In genomic region chr2L:479483-480195, dm6 we compare ENCODE assay signal across 1 fruit fly cellular context.
TF ChIP-seq lines count a peak whose summit lies in the region.

Gene cbt (minus strand): TSS chr2L:479688.

TF ChIP-seq in whole organism, embryonic, 481 proteins besides CTCF, POLR2A, EP300 and RAD21 (continued from another document and continues in another):
- TF ChIP-seq CG11695 (GFP tag; IDR thresholded peaks at IDR 0.05; lab: Robert Waterston, UW) (no peak), pum (GFP tag; optimal IDR thresholded peaks at IDR 0.05; lab: Kevin White, UChicago) (peak; percentile 98), fd96Cb (tag; optimal IDR thresholded peaks at IDR 0.05; lab: Kevin White, UChicago) (peak; percentile 97), E2f1 (GFP tag; IDR thresholded peaks at IDR 0.05; lab: Robert Waterston, UW) (no peak), eve (GFP tag; optimal IDR thresholded peaks at IDR 0.05; lab: Kevin White, UChicago) (peak; percentile 64 to 98), CG10979 (tag; optimal IDR thresholded peaks at IDR 0.05; lab: Kevin White, UChicago) (peak; percentile 97), CG8359 (GFP tag; optimal IDR thresholded peaks at IDR 0.05; lab: Kevin White, UChicago; ENCODE audit: borderline replicate concordance) (peak; percentile 89), dimm (GFP tag; IDR thresholded peaks at IDR 0.05; lab: Robert Waterston, UW) (no peak), NC2α (GFP tag; optimal IDR thresholded peaks at IDR 0.05; lab: Kevin White, UChicago) (peak; percentile 93), CG6689 (GFP tag; IDR thresholded peaks at IDR 0.05; lab: Robert Waterston, UW) (no peak), emc (GFP tag; optimal IDR thresholded peaks at IDR 0.05; lab: Kevin White, UChicago) (peak; percentile 93), repo (GFP tag; optimal IDR thresholded peaks at IDR 0.05; lab: Kevin White, UChicago) (peak; percentile 98), ATbp (GFP tag; optimal IDR thresholded peaks at IDR 0.05; lab: Kevin White, UChicago) (peak; percentile 97), exex (tag; optimal IDR thresholded peaks at IDR 0.05; lab: Kevin White, UChicago) (peak; percentile 89), CG17361 (GFP tag; IDR thresholded peaks at IDR 0.05; lab: Robert Waterston, UW) (no peak), Trl (optimal IDR thresholded peaks at IDR 0.05; lab: Kevin White, UChicago) (peak; percentile 78 to 92), Trl (GFP tag; optimal IDR thresholded peaks at IDR 0.05; lab: Kevin White, UChicago) (peak; percentile 98), seq (GFP tag; IDR thresholded peaks at IDR 0.05; lab: Robert Waterston, UW) (no peak), Xbp1 (GFP tag; optimal IDR thresholded peaks at IDR 0.05; lab: Kevin White, UChicago) (peak; percentile 98), bcd (GFP tag; optimal IDR thresholded peaks at IDR 0.05; lab: Kevin White, UChicago) (peak; percentile 97), ap (GFP tag; IDR thresholded peaks at IDR 0.05; lab: Robert Waterston, UW) (no peak), Myb (GFP tag; optimal IDR thresholded peaks at IDR 0.05; lab: Kevin White, UChicago) (peak; percentile 92), Rx (GFP tag; IDR thresholded peaks at IDR 0.05; lab: Robert Waterston, UW) (no peak), usp (GFP tag; optimal IDR thresholded peaks at IDR 0.05; lab: Kevin White, UChicago) (no peak), HHEX (GFP tag; optimal IDR thresholded peaks at IDR 0.05; lab: Kevin White, UChicago) (peak; percentile 98), CG6254 (GFP tag; optimal IDR thresholded peaks at IDR 0.05; lab: Kevin White, UChicago) (peak; percentile 94), Fer1 (GFP tag; optimal IDR thresholded peaks at IDR 0.05; lab: Kevin White, UChicago) (peak; percentile 99), CG17912 (GFP tag; optimal IDR thresholded peaks at IDR 0.05; lab: Kevin White, UChicago) (peak; percentile 87), CG31388 (GFP tag; optimal IDR thresholded peaks at IDR 0.05; lab: Kevin White, UChicago) (peak; percentile 84), CG7271 (tag; optimal IDR thresholded peaks at IDR 0.05; lab: Kevin White, UChicago) (peak; percentile 66), CG7745 (tag; optimal IDR thresholded peaks at IDR 0.05; lab: Kevin White, UChicago) (peak; percentile 57), Side (GFP tag; optimal IDR thresholded peaks at IDR 0.05; lab: Kevin White, UChicago) (peak; percentile 98), Usf (GFP tag; optimal IDR thresholded peaks at IDR 0.05; lab: Kevin White, UChicago) (peak; percentile 93), CG7987 (GFP tag; optimal IDR thresholded peaks at IDR 0.05; lab: Kevin White, UChicago) (peak; percentile 80), fu2 (GFP tag; optimal IDR thresholded peaks at IDR 0.05; lab: Kevin White, UChicago) (peak; percentile 97), Bteb2 (GFP tag; optimal IDR thresholded peaks at IDR 0.05; lab: Kevin White, UChicago) (peak; percentile 96), MTF-1 (GFP tag; optimal IDR thresholded peaks at IDR 0.05; lab: Kevin White, UChicago; ENCODE audit: borderline replicate concordance) (peak; percentile 88), CG10274 (GFP tag; optimal IDR thresholded peaks at IDR 0.05; lab: Kevin White, UChicago) (peak; percentile 94), CG3281 (GFP tag; optimal IDR thresholded peaks at IDR 0.05; lab: Kevin White, UChicago) (peak; percentile 97), CG14014 (GFP tag; IDR thresholded peaks at IDR 0.05; lab: Robert Waterston, UW) (no peak), CG7556 (GFP tag; optimal IDR thresholded peaks at IDR 0.05; lab: Kevin White, UChicago) (peak; percentile 98), hb (GFP tag; IDR thresholded peaks at IDR 0.05; lab: Robert Waterston, UW; ENCODE audit: partially characterized antibody) (no peak), CG16813 (GFP tag; IDR thresholded peaks at IDR 0.05; lab: Robert Waterston, UW; ENCODE audit: partially characterized antibody) (no peak), CG18599 (GFP tag; optimal IDR thresholded peaks at IDR 0.05; lab: Kevin White, UChicago) (peak; percentile 99), CG15011 (GFP tag; optimal IDR thresholded peaks at IDR 0.05; lab: Kevin White, UChicago) (peak; percentile 95), CG15601 (tag; optimal IDR thresholded peaks at IDR 0.05; lab: Kevin White, UChicago) (peak; percentile 94), CG16863 (GFP tag; optimal IDR thresholded peaks at IDR 0.05; lab: Kevin White, UChicago) (peak; percentile 98), fd102C (GFP tag; optimal IDR thresholded peaks at IDR 0.05; lab: Kevin White, UChicago) (peak; percentile 80), Vsx1 (GFP tag; optimal IDR thresholded peaks at IDR 0.05; lab: Kevin White, UChicago) (peak; percentile 89), nmo (GFP tag; optimal IDR thresholded peaks at IDR 0.05; lab: Kevin White, UChicago) (peak; percentile 97), tx (GFP tag; optimal IDR thresholded peaks at IDR 0.05; lab: Kevin White, UChicago) (peak; percentile 97), CG12942 (GFP tag; optimal IDR thresholded peaks at IDR 0.05; lab: Kevin White, UChicago) (peak; percentile 96), CG11723 (GFP tag; optimal IDR thresholded peaks at IDR 0.05; lab: Kevin White, UChicago) (peak; percentile 95), phol (tag; optimal IDR thresholded peaks at IDR 0.05; lab: Kevin White, UChicago) (peak; percentile 96), knrl (GFP tag; IDR thresholded peaks at IDR 0.05; lab: Robert Waterston, UW; ENCODE audit: partially characterized antibody) (no peak), CG13894 (tag; optimal IDR thresholded peaks at IDR 0.05; lab: Kevin White, UChicago) (peak; percentile 96), Ravus (GFP tag; IDR thresholded peaks at IDR 0.05; lab: Robert Waterston, UW) (no peak), CG18476 (GFP tag; optimal IDR thresholded peaks at IDR 0.05; lab: Kevin White, UChicago) (peak; percentile 95), CG3726 (GFP tag; IDR thresholded peaks at IDR 0.05; lab: Robert Waterston, UW) (no peak), salm (tag; optimal IDR thresholded peaks at IDR 0.05; lab: Kevin White, UChicago) (peak; percentile 95), CG8765 (GFP tag; IDR thresholded peaks at IDR 0.05; lab: Robert Waterston, UW) (no peak), chn (GFP tag; optimal IDR thresholded peaks at IDR 0.05; lab: Kevin White, UChicago) (peak; percentile 97), HmgZ (tag; optimal IDR thresholded peaks at IDR 0.05; lab: Kevin White, UChicago) (peak; percentile 98), CG11398 (GFP tag; optimal IDR thresholded peaks at IDR 0.05; lab: Kevin White, UChicago) (peak; percentile 98), Pdp1 (GFP tag; optimal IDR thresholded peaks at IDR 0.05; lab: Kevin White, UChicago) (peak; percentile 96 to 98), unpg (GFP tag; optimal IDR thresholded peaks at IDR 0.05; lab: Kevin White, UChicago) (peak; percentile 98), mirr (GFP tag; optimal IDR thresholded peaks at IDR 0.05; lab: Kevin White, UChicago) (peak; percentile 94), CG11247 (GFP tag; IDR thresholded peaks at IDR 0.05; lab: Robert Waterston, UW) (no peak), Hmx (GFP tag; optimal IDR thresholded peaks at IDR 0.05; lab: Kevin White, UChicago) (peak; percentile 84), lov (optimal IDR thresholded peaks at IDR 0.05; lab: Kevin White, UChicago) (no peak), lov (GFP tag; IDR thresholded peaks at IDR 0.05; lab: Robert Waterston, UW) (no peak), Taf1 (GFP tag; IDR thresholded peaks at IDR 0.05; lab: Robert Waterston, UW) (no peak), CG8290 (GFP tag; optimal IDR thresholded peaks at IDR 0.05; lab: Kevin White, UChicago) (peak; percentile 96), CG8290 (tag; optimal IDR thresholded peaks at IDR 0.05; lab: Kevin White, UChicago) (peak; percentile 69 to 99), Drgx (GFP tag; IDR thresholded peaks at IDR 0.05; lab: Robert Waterston, UW) (no peak), CG3065 (GFP tag; optimal IDR thresholded peaks at IDR 0.05; lab: Kevin White, UChicago) (peak; percentile 94), gcm (GFP tag; optimal IDR thresholded peaks at IDR 0.05; lab: Kevin White, UChicago) (peak; percentile 98), tin (GFP tag; optimal IDR thresholded peaks at IDR 0.05; lab: Kevin White, UChicago) (peak; percentile 97), fd3F (GFP tag; optimal IDR thresholded peaks at IDR 0.05; lab: Kevin White, UChicago) (peak; percentile 94), Ssrp (tag; optimal IDR thresholded peaks at IDR 0.05; lab: Kevin White, UChicago) (peak; percentile 94), Oli (tag; optimal IDR thresholded peaks at IDR 0.05; lab: Kevin White, UChicago) (peak; percentile 98), Hand (GFP tag; optimal IDR thresholded peaks at IDR 0.05; lab: Kevin White, UChicago) (peak; percentile 98), dmrt11E (tag; optimal IDR thresholded peaks at IDR 0.05; lab: Kevin White, UChicago) (peak; percentile 96), CG3995 (GFP tag; optimal IDR thresholded peaks at IDR 0.05; lab: Kevin White, UChicago) (peak; percentile 75), CG31224 (GFP tag; IDR thresholded peaks at IDR 0.05; lab: Robert Waterston, UW) (no peak), eyg (GFP tag; optimal IDR thresholded peaks at IDR 0.05; lab: Kevin White, UChicago) (peak; percentile 97), Max (GFP tag; optimal IDR thresholded peaks at IDR 0.05; lab: Kevin White, UChicago) (peak; percentile 96), CG7357 (GFP tag; IDR thresholded peaks at IDR 0.05; lab: Robert Waterston, UW) (peak; percentile 89), D (optimal IDR thresholded peaks at IDR 0.05; lab: Kevin White, UChicago) (no peak), D (GFP tag; optimal IDR thresholded peaks at IDR 0.05; lab: Kevin White, UChicago) (peak; percentile 96), Dek (tag; optimal IDR thresholded peaks at IDR 0.05; lab: Kevin White, UChicago) (peak; percentile 98), CG3407 (GFP tag; optimal IDR thresholded peaks at IDR 0.05; lab: Kevin White, UChicago) (peak; percentile 95), CG3847 (GFP tag; IDR thresholded peaks at IDR 0.05; lab: Robert Waterston, UW) (no peak), odd (GFP tag; optimal IDR thresholded peaks at IDR 0.05; lab: Kevin White, UChicago) (peak; percentile 96), Nf-YB (GFP tag; optimal IDR thresholded peaks at IDR 0.05; lab: Kevin White, UChicago) (peak; percentile 87), gfzf (GFP tag; optimal IDR thresholded peaks at IDR 0.05; lab: Kevin White, UChicago) (peak; percentile 11), ERR (GFP tag; optimal IDR thresholded peaks at IDR 0.05; lab: Kevin White, UChicago) (peak; percentile 98), CG6272 (GFP tag; IDR thresholded peaks at IDR 0.05; lab: Robert Waterston, UW) (peak; percentile 95), CG2116 (GFP tag; optimal IDR thresholded peaks at IDR 0.05; lab: Kevin White, UChicago) (peak; percentile 77), CG11093 (GFP tag; IDR thresholded peaks at IDR 0.05; lab: Robert Waterston, UW) (peak; percentile 95), YL-1 (GFP tag; optimal IDR thresholded peaks at IDR 0.05; lab: Kevin White, UChicago) (peak; percentile 75), CG1024 (GFP tag; IDR thresholded peaks at IDR 0.05; lab: Robert Waterston, UW) (no peak), Dfd (GFP tag; optimal IDR thresholded peaks at IDR 0.05; lab: Kevin White, UChicago) (peak in 1 of 2 experiments; percentile 66), CG7839 (tag; optimal IDR thresholded peaks at IDR 0.05; lab: Kevin White, UChicago) (peak; percentile 98), CG31365 (tag; optimal IDR thresholded peaks at IDR 0.05; lab: Kevin White, UChicago) (peak; percentile 91), CG30403 (GFP tag; optimal IDR thresholded peaks at IDR 0.05; lab: Kevin White, UChicago) (peak; percentile 98), Nf-YC (tag; optimal IDR thresholded peaks at IDR 0.05; lab: Kevin White, UChicago) (peak; percentile 92), pfk (GFP tag; optimal IDR thresholded peaks at IDR 0.05; lab: Kevin White, UChicago) (peak; percentile 45), Dp (GFP tag; optimal IDR thresholded peaks at IDR 0.05; lab: Kevin White, UChicago) (peak; percentile 17), CG9609 (GFP tag; optimal IDR thresholded peaks at IDR 0.05; lab: Kevin White, UChicago) (peak; percentile 98), sug (tag; optimal IDR thresholded peaks at IDR 0.05; lab: Kevin White, UChicago) (peak; percentile 95), Mes4 (GFP tag; optimal IDR thresholded peaks at IDR 0.05; lab: Kevin White, UChicago) (peak; percentile 98), ind (GFP tag; optimal IDR thresholded peaks at IDR 0.05; lab: Kevin White, UChicago) (peak; percentile 99), bigmax (GFP tag; optimal IDR thresholded peaks at IDR 0.05; lab: Kevin White, UChicago) (peak; percentile 53), Sox100B (GFP tag; optimal IDR thresholded peaks at IDR 0.05; lab: Kevin White, UChicago) (peak; percentile 95), crp (GFP tag; optimal IDR thresholded peaks at IDR 0.05; lab: Kevin White, UChicago) (peak; percentile 33 to 79), sima (GFP tag; optimal IDR thresholded peaks at IDR 0.05; lab: Kevin White, UChicago) (peak; percentile 92), ftz-f1 (GFP tag; optimal IDR thresholded peaks at IDR 0.05; lab: Kevin White, UChicago) (peak; percentile 92), schlank (tag; optimal IDR thresholded peaks at IDR 0.05; lab: Kevin White, UChicago) (peak; percentile 95), CG7372 (GFP tag; IDR thresholded peaks at IDR 0.05; lab: Robert Waterston, UW) (no peak), CG3163 (GFP tag; optimal IDR thresholded peaks at IDR 0.05; lab: Kevin White, UChicago) (peak; percentile 86), CG11696 (GFP tag; IDR thresholded peaks at IDR 0.05; lab: Robert Waterston, UW) (no peak), Sox102F (GFP tag; optimal IDR thresholded peaks at IDR 0.05; lab: Kevin White, UChicago) (peak; percentile 98), CG14441 (GFP tag; IDR thresholded peaks at IDR 0.05; lab: Robert Waterston, UW) (no peak), Hsf (GFP tag; optimal IDR thresholded peaks at IDR 0.05; lab: Kevin White, UChicago) (peak; percentile 98), Abd-B (GFP tag; optimal IDR thresholded peaks at IDR 0.05; lab: Kevin White, UChicago) (peak; percentile 96), Stat92E (GFP tag; optimal IDR thresholded peaks at IDR 0.05; lab: Kevin White, UChicago) (peak in 1 of 3 experiments; percentile 87), CG1603 (tag; optimal IDR thresholded peaks at IDR 0.05; lab: Kevin White, UChicago) (peak; percentile 98), CG32532 (GFP tag; IDR thresholded peaks at IDR 0.05; lab: Robert Waterston, UW) (no peak), sd (tag; optimal IDR thresholded peaks at IDR 0.05; lab: Kevin White, UChicago) (peak; percentile 82), HLHmδ (GFP tag; optimal IDR thresholded peaks at IDR 0.05; lab: Kevin White, UChicago) (peak; percentile 50), CoRest (tag; optimal IDR thresholded peaks at IDR 0.05; lab: Kevin White, UChicago) (peak; percentile 97), tio (GFP tag; optimal IDR thresholded peaks at IDR 0.05; lab: Kevin White, UChicago) (peak; percentile 96), Bgb (GFP tag; IDR thresholded peaks at IDR 0.05; lab: Robert Waterston, UW; ENCODE audit: partially characterized antibody) (no peak)
